Worm (Caenorhabditis elegans) whole organism, L4 larva: Measurements from ENCODE around the gene rnp-9.

Source experiments
- F26F4.8 ChIP-seq: fragments of 200-800 bp; sonication (Bioruptor generic); conservative IDR thresholded peaks from 2 replicates; pipeline ENCODE4 v1.3.6; 2022; ENCODE audit warnings: missing genetic modification characterization, missing compliant biosample characterization
- F37D6.2 ChIP-seq: sonication (generic microtip); optimal IDR thresholded peaks from 2 replicates; lab custom pipeline; 2016; ENCODE audit warnings: mild to moderate bottlenecking, missing genetic modification characterization, missing compliant biosample characterization
- T20F7.1 ChIP-seq: fragments of 200-800 bp; sonication (Bioruptor generic); optimal IDR thresholded peaks from 2 replicates; lab custom pipeline; 2018; ENCODE audit warnings: mild to moderate bottlenecking, missing genetic modification characterization, missing compliant biosample characterization
- Y105C5A.15 ChIP-seq: fragments of 200-800 bp; sonication (Bioruptor generic); IDR thresholded peaks from 2 replicates; pipeline ENCODE4 v1.3.6; 2022; ENCODE audit warnings: missing genetic modification characterization, missing compliant biosample characterization
- Y48G9A.11 ChIP-seq: fragments of 200-800 bp; sonication (Bioruptor generic); IDR thresholded peaks from 2 replicates; pipeline ENCODE4 v1.3.6; 2022; ENCODE audit warnings: missing genetic modification reagents, missing genetic modification characterization, missing compliant biosample characterization
- Y5F2A.4 ChIP-seq: fragments of 200-800 bp; sonication (Bioruptor generic); optimal IDR thresholded peaks from 2 replicates; lab custom pipeline; 2018; ENCODE audit warnings: mild to moderate bottlenecking, missing genetic modification characterization, missing compliant biosample characterization
- ZK337.2 ChIP-seq: fragments of 200-800 bp; sonication (Bioruptor generic); IDR thresholded peaks from 2 replicates; pipeline ENCODE4 v1.3.6; 2022; ENCODE audit warnings: missing genetic modification reagents, missing genetic modification characterization, missing compliant biosample characterization
- aha-1 ChIP-seq: fragments of 150-350 bp; peaks from one replicate; lab custom pipeline; 2014; ENCODE audit warnings: missing biosample characterization, missing genetic modification characterization
- aly-2 ChIP-seq: sonication (generic microtip); optimal IDR thresholded peaks from 2 replicates; lab custom pipeline; 2018; ENCODE audit warnings: missing biosample characterization, missing genetic modification characterization
- cey-2 ChIP-seq: sonication (generic microtip); optimal IDR thresholded peaks from 3 replicates; lab custom pipeline; 2017; ENCODE audit warnings: missing genetic modification characterization, mild to moderate bottlenecking, missing compliant biosample characterization, antibody characterized with exemption, borderline replicate concordance; ENCODE audit not compliant: insufficient read depth
- ctbp-1 ChIP-seq: fragments of 200-800 bp; sonication (Bioruptor generic); IDR thresholded peaks from 2 replicates; pipeline ENCODE4 v1.3.6; 2022; ENCODE audit warnings: missing genetic modification reagents, missing genetic modification characterization, missing compliant biosample characterization
- daf-16 ChIP-seq, 3 experiments: sonication (generic microtip); optimal IDR thresholded peaks; 2 replicates each; lab custom pipeline; 2016 to 2017; ENCODE audit warnings: missing genetic modification characterization in 3 of 3, missing genetic modification reagents in 3 of 3, mild to moderate bottlenecking in 2 of 3, missing compliant biosample characterization in 2 of 3, missing biosample characterization in 1 of 3, moderate library complexity in 1 of 3
- daf-8 ChIP-seq: fragments of 200-800 bp; sonication (Bioruptor generic); IDR thresholded peaks from 2 replicates; pipeline ENCODE4 v1.3.6; 2022; ENCODE audit warnings: missing genetic modification characterization, missing compliant biosample characterization
- dmd-6 ChIP-seq: fragments of 200-800 bp; sonication (Bioruptor generic); IDR thresholded peaks from 2 replicates; pipeline ENCODE4 v1.3.6; 2022; ENCODE audit warnings: missing genetic modification reagents, missing genetic modification characterization, missing compliant biosample characterization
- dmd-9 ChIP-seq: fragments of 200-800 bp; sonication (Bioruptor generic); IDR thresholded peaks from 2 replicates; pipeline ENCODE4 v1.3.6; 2022; ENCODE audit warnings: missing genetic modification reagents, missing genetic modification characterization, missing compliant biosample characterization
- dve-1 ChIP-seq: sonication (generic microtip); optimal IDR thresholded peaks from 2 replicates; lab custom pipeline; 2017; ENCODE audit warnings: antibody characterized with exemption, mild to moderate bottlenecking, missing genetic modification characterization, missing compliant biosample characterization; ENCODE audit not compliant: insufficient read depth
- hif-1 ChIP-seq, 2 experiments: sonication (generic microtip); optimal IDR thresholded peaks; 2 replicates each; lab custom pipeline; 2016 to 2017; ENCODE audit warnings: missing compliant biosample characterization in 2 of 2, missing genetic modification characterization in 2 of 2, missing genetic modification reagents in 2 of 2, missing genotype in 2 of 2, mild to moderate bottlenecking in 1 of 2
- hlh-11 ChIP-seq: fragments of 200-800 bp; sonication (Bioruptor generic); optimal IDR thresholded peaks from 2 replicates; lab custom pipeline; 2018; ENCODE audit warnings: mild to moderate bottlenecking, missing genetic modification characterization, missing compliant biosample characterization
- hlh-30 ChIP-seq: sonication (generic microtip); optimal IDR thresholded peaks from 2 replicates; lab custom pipeline; 2017; ENCODE audit warnings: antibody characterized with exemption, mild to moderate bottlenecking, missing genetic modification characterization, missing compliant biosample characterization; ENCODE audit not compliant: insufficient read depth
- lim-7 ChIP-seq: fragments of 200-800 bp; sonication (Bioruptor generic); IDR thresholded peaks from 2 replicates; pipeline ENCODE4 v1.3.6; 2022; ENCODE audit warnings: missing genetic modification characterization, missing compliant biosample characterization
- lin-29 ChIP-seq: fragments of 200-800 bp; sonication (Bioruptor generic); IDR thresholded peaks from 2 replicates; pipeline ENCODE4 v1.3.6; 2022; ENCODE audit warnings: missing genetic modification reagents, missing genetic modification characterization, missing compliant biosample characterization
- lin-38 ChIP-seq: fragments of 200-800 bp; sonication (Bioruptor generic); IDR thresholded peaks from 2 replicates; pipeline ENCODE4 v1.3.6; 2022; ENCODE audit warnings: missing genetic modification reagents, missing genetic modification characterization, missing compliant biosample characterization
- lin-39 ChIP-seq: fragments of 150-350 bp; optimal IDR thresholded peaks from 2 replicates; lab custom pipeline; 2014; ENCODE audit warnings: missing biosample characterization, missing genetic modification reagents, missing genetic modification characterization
- lsy-2 ChIP-seq, 2 experiments: fragments of 150-350 bp in 1 of 2; sonication (generic microtip) in 1 of 2; optimal IDR thresholded peaks; 2 replicates each; lab custom pipeline; 2014 to 2017; ENCODE audit warnings: missing biosample characterization in 2 of 2, missing genetic modification characterization in 2 of 2
- mdl-1 ChIP-seq, 2 experiments: fragments of 150-350 bp in 1 of 2; sonication (generic microtip) in 1 of 2; optimal IDR thresholded peaks; 2 replicates each; lab custom pipeline; 2014 to 2017; ENCODE audit warnings: missing biosample characterization in 2 of 2, missing genetic modification characterization in 2 of 2
- mdt-29 ChIP-seq: fragments of 200-800 bp; sonication (Bioruptor generic); IDR thresholded peaks from 2 replicates; pipeline ENCODE4 v1.3.6; 2022; ENCODE audit warnings: missing genetic modification reagents, missing genetic modification characterization, missing compliant biosample characterization
- mep-1 ChIP-seq: fragments of 150-350 bp; sonication (generic microtip); optimal IDR thresholded peaks from 3 replicates; lab custom pipeline; 2014; ENCODE audit warnings: missing biosample characterization, missing genetic modification characterization
- mxl-3 ChIP-seq: fragments of 200-800 bp; sonication (Bioruptor generic); optimal IDR thresholded peaks from 2 replicates; lab custom pipeline; 2018; ENCODE audit warnings: mild to moderate bottlenecking, missing genetic modification characterization, missing compliant biosample characterization
- nhr-102 ChIP-seq: sonication (generic microtip); optimal IDR thresholded peaks from 2 replicates; lab custom pipeline; 2016; ENCODE audit warnings: mild to moderate bottlenecking, missing genetic modification characterization, moderate library complexity, missing compliant biosample characterization
- nhr-11 ChIP-seq: fragments of 150-350 bp; optimal IDR thresholded peaks from 2 replicates; lab custom pipeline; 2014; ENCODE audit warnings: missing biosample characterization, missing genetic modification characterization
- nhr-25 ChIP-seq: sonication (generic microtip); optimal IDR thresholded peaks from 2 replicates; lab custom pipeline; 2017; ENCODE audit warnings: missing genetic modification characterization, mild to moderate bottlenecking, missing compliant biosample characterization, antibody characterized with exemption, moderate library complexity, borderline replicate concordance; ENCODE audit not compliant: insufficient read depth
- nhr-28 ChIP-seq: fragments of 150-350 bp; optimal IDR thresholded peaks from 2 replicates; lab custom pipeline; 2014; ENCODE audit warnings: missing biosample characterization, missing genetic modification characterization
- nhr-41 ChIP-seq: fragments of 200-800 bp; sonication (Bioruptor generic); IDR thresholded peaks from 2 replicates; pipeline ENCODE4 v1.3.6; 2022; ENCODE audit warnings: missing genetic modification reagents, missing genetic modification characterization, missing compliant biosample characterization
- nhr-42 ChIP-seq: fragments of 200-800 bp; sonication (Bioruptor generic); IDR thresholded peaks from 2 replicates; pipeline ENCODE4 v1.3.6; 2022; ENCODE audit warnings: missing genetic modification characterization, missing compliant biosample characterization
- nhr-48 ChIP-seq: sonication (generic microtip); optimal IDR thresholded peaks from 2 replicates; lab custom pipeline; 2016; ENCODE audit warnings: mild to moderate bottlenecking, missing genetic modification characterization, missing compliant biosample characterization
- nhr-76 ChIP-seq: fragments of 150-350 bp; optimal IDR thresholded peaks from 2 replicates; lab custom pipeline; 2014; ENCODE audit warnings: missing biosample characterization, missing genetic modification characterization
- nhr-77 ChIP-seq: fragments of 150-350 bp; optimal IDR thresholded peaks from 2 replicates; lab custom pipeline; 2014; ENCODE audit warnings: missing biosample characterization, missing genetic modification characterization
- php-3 ChIP-seq: fragments of 200-800 bp; sonication (Bioruptor generic); IDR thresholded peaks from 2 replicates; pipeline ENCODE4 v1.3.6; 2022; ENCODE audit warnings: missing genetic modification reagents, missing genetic modification characterization, missing compliant biosample characterization
- rbr-2 ChIP-seq: sonication (generic microtip); optimal IDR thresholded peaks from 2 replicates; lab custom pipeline; 2016; ENCODE audit warnings: missing genotype, missing genetic modification characterization, missing compliant biosample characterization
- spr-1 ChIP-seq: sonication (generic microtip); optimal IDR thresholded peaks from 2 replicates; lab custom pipeline; 2016; ENCODE audit warnings: mild to moderate bottlenecking, missing genetic modification characterization, missing compliant biosample characterization
- tag-97 ChIP-seq: fragments of 200-800 bp; sonication (Bioruptor generic); IDR thresholded peaks from 2 replicates; pipeline ENCODE4 v1.3.6; 2022; ENCODE audit warnings: missing genetic modification characterization, missing compliant biosample characterization
- tra-1 ChIP-seq: fragments of 200-800 bp; sonication (Bioruptor generic); IDR thresholded peaks from 2 replicates; pipeline ENCODE4 v1.3.6; 2022; ENCODE audit warnings: missing genetic modification reagents, missing genetic modification characterization, missing compliant biosample characterization
- unc-39 ChIP-seq: sonication (generic microtip); optimal IDR thresholded peaks from 2 replicates; lab custom pipeline; 2017; ENCODE audit warnings: missing biosample characterization, missing genetic modification characterization
- unc-62 ChIP-seq, 3 experiments: fragments of 150-350 bp in 1 of 3; sonication (generic microtip); optimal IDR thresholded peaks in 2 of 3; peaks in 1 of 3; 1 replicate in 1 of 3; 2 replicates in 2 of 3; lab custom pipeline; 2014 to 2017; ENCODE audit warnings: missing biosample characterization in 3 of 3, missing genetic modification characterization in 3 of 3, missing genetic modification reagents in 3 of 3, missing genotype in 1 of 3
- vab-7 ChIP-seq: fragments of 200-800 bp; sonication (Bioruptor generic); IDR thresholded peaks from 2 replicates; pipeline ENCODE4 v1.3.6; 2022; ENCODE audit warnings: missing genetic modification reagents, missing genetic modification characterization, missing compliant biosample characterization
- zip-2 ChIP-seq: fragments of 150-350 bp; optimal IDR thresholded peaks from 2 replicates; lab custom pipeline; 2014; ENCODE audit warnings: missing biosample characterization, missing genetic modification characterization
- ztf-7 ChIP-seq: fragments of 150-350 bp; optimal IDR thresholded peaks from 2 replicates; lab custom pipeline; 2014; ENCODE audit warnings: missing biosample characterization, missing genetic modification characterization

Gene rnp-9

ce11 chrX:10216857-10217256, 49.8 kb downstream of the rnp-9 start (continued):
- TF ChIP-seq daf-8 (GFP tag; lab: Robert Waterston, UW) (no peak), mxl-3 (GFP tag; lab: Kevin White, UChicago) (no peak), Y105C5A.15 (GFP tag; lab: Robert Waterston, UW) (no peak), zip-2 (tag; lab: Kevin White, UChicago) (no peak), spr-1 (tag; lab: Kevin White, UChicago) (no peak), lin-29 (peak; percentile 14; the same call in 1 of the 2 replicates), nhr-25 (no peak), Y5F2A.4 (GFP tag; lab: Kevin White, UChicago) (no peak), unc-39 (tag; lab: Kevin White, UChicago) (no peak), aly-2 (tag; lab: Kevin White, UChicago) (no peak), Y48G9A.11 (GFP tag; lab: Robert Waterston, UW) (no peak)
- TF ChIP-seq, all 104 proteins: peak for 10

- TF ChIP-seq nhr-76 (no peak), nhr-48 (tag; lab: Kevin White, UChicago) (peak; percentile 79), dmd-6 (GFP tag; lab: Robert Waterston, UW) (peak; percentile 56; the same call in 1 of the 2 replicates), lin-38 (GFP tag; lab: Robert Waterston, UW) (no peak), daf-8 (GFP tag; lab: Robert Waterston, UW) (no peak), ztf-7 (tag; lab: Kevin White, UChicago) (peak; percentile 20), dve-1 (tag; lab: Kevin White, UChicago) (peak; percentile 91), daf-16 (GFP tag; optimal IDR thresholded peaks at IDR 0.05; lab: Kevin White, UChicago) (no peak), daf-16 (tag; optimal IDR thresholded peaks at IDR 0.05; lab: Kevin White, UChicago) (peak; percentile 90), mxl-3 (GFP tag; lab: Kevin White, UChicago) (peak; percentile 20), aha-1 (tag; lab: Kevin White, UChicago) (peak; percentile 8), nhr-41 (GFP tag; lab: Robert Waterston, UW) (no peak), nhr-28 (peak; percentile 89), mep-1 (tag; lab: Kevin White, UChicago) (peak; percentile 70), mdt-29 (GFP tag; lab: Robert Waterston, UW) (0 out of 2 replicates have a peak, but pooled peaks have one; percentile 33), T20F7.1 (GFP tag; lab: Kevin White, UChicago) (peak; percentile 41), hlh-11 (tag; lab: Kevin White, UChicago) (peak; percentile 86), tag-97 (GFP tag; lab: Robert Waterston, UW) (no peak), dmd-9 (no peak), F26F4.8 (GFP tag; lab: Robert Waterston, UW) (no peak), lsy-2 (tag; optimal IDR thresholded peaks at IDR 0.05; lab: Kevin White, UChicago) (peak in 1 of 2 experiments; percentile 42), F37D6.2 (no peak), nhr-42 (0 out of 2 replicates have a peak, but pooled peaks have one; percentile 1), spr-1 (tag; lab: Kevin White, UChicago) (peak; percentile 47), hif-1 (tag; optimal IDR thresholded peaks at IDR 0.05; lab: Kevin White, UChicago) (peak in 1 of 2 experiments; percentile 71), cey-2 (no peak), lim-7 (no peak), ZK337.2 (GFP tag; lab: Robert Waterston, UW) (no peak), rbr-2 (tag; lab: Kevin White, UChicago) (no peak), lin-39 (no peak), tra-1 (GFP tag; lab: Robert Waterston, UW) (no peak), nhr-11 (peak; percentile 40), nhr-102 (tag; lab: Kevin White, UChicago) (peak; percentile 57), vab-7 (GFP tag; lab: Robert Waterston, UW) (no peak), zip-2 (tag; lab: Kevin White, UChicago) (no peak), ctbp-1 (GFP tag; lab: Robert Waterston, UW) (no peak), aly-2 (tag; lab: Kevin White, UChicago) (no peak), hlh-30 (peak; percentile 91), php-3 (GFP tag; lab: Robert Waterston, UW) (0 out of 2 replicates have a peak, but pooled peaks have one; percentile 9), nhr-77 (tag; lab: Kevin White, UChicago) (no peak), unc-62 (GFP tag; optimal IDR thresholded peaks at IDR 0.05 in 1 of 2; lab: Kevin White, UChicago) (peak in 1 of 2 experiments; percentile 15), unc-62 (tag; optimal IDR thresholded peaks at IDR 0.05; lab: Kevin White, UChicago) (no peak), mdl-1 (tag; optimal IDR thresholded peaks at IDR 0.05; lab: Kevin White, UChicago) (peak in 1 of 2 experiments; percentile 85)
These were observed 51.7 kb downstream of the rnp-9 start, which contains the start of gene F44A6.5 for ce11 chrX:10218779-10219178. Gene F44A6.5, minus strand, starts transcription at chrX:10218929.
